Fruit fly (Drosophila melanogaster) whole organism: ENCODE results near the gene CG5886.

Source experiments
- CG8478 ChIP-seq: fragments of >200 bp; optimal IDR thresholded peaks from 2 replicates; lab custom pipeline; 2018; ENCODE audit warnings: inconsistent platforms
- EcR ChIP-seq, 2 experiments: fragments of >200 bp; optimal IDR thresholded peaks; 2 replicates each; lab custom pipeline; 2017; ENCODE audit warnings: missing biosample characterization in 2 of 2, missing genetic modification characterization in 2 of 2, missing genetic modification reagents in 2 of 2
- usp ChIP-seq: fragments of >200 bp; optimal IDR thresholded peaks from 2 replicates; lab custom pipeline; 2017; ENCODE audit warnings: missing biosample characterization, missing genetic modification characterization, mixed read lengths

- TF ChIP-seq EcR (GFP tag; optimal IDR thresholded peaks at IDR 0.05; lab: Kevin White, UChicago) (no peak), usp (GFP tag; lab: Kevin White, UChicago) (no peak), CG8478 (lab: Kevin White, UChicago) (no peak)
Observed at dm6 chr3R:25855594-25856305, 4.3 kb downstream of the CG5886 start, which contains the start of gene CG5890.
